Fruit fly (Drosophila melanogaster): ENCODE results near the gene CG15167.

dm6 chr2L:18767137-18767536 is 27.0 kb downstream of the CG15167 start:
- TF ChIP-seq pan (optimal IDR thresholded peaks at IDR 0.05), result no peak
- no peak for TF ChIP-seq usp (GFP tag; optimal IDR thresholded peaks at IDR 0.05)
- no peak for TF ChIP-seq EcR (GFP tag; optimal IDR thresholded peaks at IDR 0.05)
- no peak for TF ChIP-seq Dll (optimal IDR thresholded peaks at IDR 0.05)

Measured in whole organism.